Worm (Caenorhabditis elegans) whole organism, L4 larva: ENCODE results near the gene Y55F3AM.13.

ENCODE experiments used
- D1046.2 ChIP-seq: fragments of 200-800 bp; sonication (Bioruptor generic); IDR thresholded peaks from 2 replicates; pipeline ENCODE4 v1.3.6; 2022; ENCODE audit warnings: missing genetic modification characterization, missing compliant biosample characterization
- F37D6.2 ChIP-seq: sonication (generic microtip); optimal IDR thresholded peaks from 2 replicates; lab custom pipeline; 2016; ENCODE audit warnings: mild to moderate bottlenecking, missing genetic modification characterization, missing compliant biosample characterization
- F49E8.2 ChIP-seq: sonication (generic microtip); optimal IDR thresholded peaks from 2 replicates; lab custom pipeline; 2016; ENCODE audit warnings: missing compliant biosample characterization, mild to moderate bottlenecking, missing genetic modification characterization, borderline replicate concordance
- Y5F2A.4 ChIP-seq: fragments of 200-800 bp; sonication (Bioruptor generic); optimal IDR thresholded peaks from 2 replicates; lab custom pipeline; 2018; ENCODE audit warnings: mild to moderate bottlenecking, missing genetic modification characterization, missing compliant biosample characterization
- ZK546.5 ChIP-seq, 2 experiments: sonication (generic microtip); optimal IDR thresholded peaks; 2 replicates each; lab custom pipeline; 2017; ENCODE audit warnings: missing biosample characterization in 2 of 2, missing genetic modification characterization in 2 of 2
- aha-1 ChIP-seq: fragments of 150-350 bp; peaks from one replicate; lab custom pipeline; 2014; ENCODE audit warnings: missing biosample characterization, missing genetic modification characterization
- aly-2 ChIP-seq: sonication (generic microtip); optimal IDR thresholded peaks from 2 replicates; lab custom pipeline; 2018; ENCODE audit warnings: missing biosample characterization, missing genetic modification characterization
- ama-1 ChIP-seq: fragments of 150-350 bp; optimal IDR thresholded peaks from 2 replicates; lab custom pipeline; 2014; ENCODE audit warnings: inconsistent platforms, mixed read lengths
- arid-1 ChIP-seq: fragments of 200-800 bp; sonication (Bioruptor generic); conservative IDR thresholded peaks from 2 replicates; pipeline ENCODE4 v1.3.6; 2022; ENCODE audit warnings: missing genetic modification reagents, missing genetic modification characterization, missing compliant biosample characterization
- attf-4 ChIP-seq: sonication (generic microtip); optimal IDR thresholded peaks from 3 replicates; lab custom pipeline; 2017; ENCODE audit warnings: missing biosample characterization, missing genetic modification characterization
- ceh-28 ChIP-seq: fragments of 150-350 bp; optimal IDR thresholded peaks from 2 replicates; lab custom pipeline; 2014; ENCODE audit warnings: missing biosample characterization, missing genetic modification reagents, missing genetic modification characterization
- daf-12 ChIP-seq: fragments of 150-350 bp; optimal IDR thresholded peaks from 2 replicates; lab custom pipeline; 2014; ENCODE audit warnings: missing biosample characterization, missing genetic modification reagents, missing genetic modification characterization
- daf-16 ChIP-seq, 3 experiments: sonication (generic microtip); optimal IDR thresholded peaks; 2 replicates each; lab custom pipeline; 2016 to 2017; ENCODE audit warnings: missing genetic modification characterization in 3 of 3, missing genetic modification reagents in 3 of 3, mild to moderate bottlenecking in 2 of 3, missing compliant biosample characterization in 2 of 3, missing biosample characterization in 1 of 3, moderate library complexity in 1 of 3
- dmd-6 ChIP-seq: fragments of 200-800 bp; sonication (Bioruptor generic); IDR thresholded peaks from 2 replicates; pipeline ENCODE4 v1.3.6; 2022; ENCODE audit warnings: missing genetic modification reagents, missing genetic modification characterization, missing compliant biosample characterization
- dmd-9 ChIP-seq: fragments of 200-800 bp; sonication (Bioruptor generic); IDR thresholded peaks from 2 replicates; pipeline ENCODE4 v1.3.6; 2022; ENCODE audit warnings: missing genetic modification reagents, missing genetic modification characterization, missing compliant biosample characterization
- dve-1 ChIP-seq: sonication (generic microtip); optimal IDR thresholded peaks from 2 replicates; lab custom pipeline; 2017; ENCODE audit warnings: antibody characterized with exemption, mild to moderate bottlenecking, missing genetic modification characterization, missing compliant biosample characterization; ENCODE audit not compliant: insufficient read depth
- egl-43 ChIP-seq: fragments of 200-800 bp; sonication (Bioruptor generic); IDR thresholded peaks from 2 replicates; pipeline ENCODE4 v1.3.6; 2022; ENCODE audit warnings: missing genetic modification reagents, missing genetic modification characterization, missing compliant biosample characterization
- fkh-10 ChIP-seq: fragments of 150-350 bp; optimal IDR thresholded peaks from 2 replicates; lab custom pipeline; 2014; ENCODE audit warnings: missing biosample characterization, missing genetic modification reagents, missing genetic modification characterization
- fos-1 ChIP-seq: fragments of 150-350 bp; optimal IDR thresholded peaks from 2 replicates; lab custom pipeline; 2014; ENCODE audit warnings: missing biosample characterization, missing genetic modification characterization
- gei-8 ChIP-seq: fragments of 200-800 bp; sonication (Bioruptor generic); optimal IDR thresholded peaks from 2 replicates; lab custom pipeline; 2018; ENCODE audit warnings: mild to moderate bottlenecking, missing genetic modification characterization, missing compliant biosample characterization
- hlh-11 ChIP-seq: fragments of 200-800 bp; sonication (Bioruptor generic); optimal IDR thresholded peaks from 2 replicates; lab custom pipeline; 2018; ENCODE audit warnings: mild to moderate bottlenecking, missing genetic modification characterization, missing compliant biosample characterization
- hlh-30 ChIP-seq: sonication (generic microtip); optimal IDR thresholded peaks from 2 replicates; lab custom pipeline; 2017; ENCODE audit warnings: antibody characterized with exemption, mild to moderate bottlenecking, missing genetic modification characterization, missing compliant biosample characterization; ENCODE audit not compliant: insufficient read depth
- hmg-1.1 ChIP-seq: fragments of 200-800 bp; sonication (Bioruptor generic); IDR thresholded peaks from 2 replicates; pipeline ENCODE4 v1.3.6; 2022; ENCODE audit warnings: missing genetic modification reagents, missing genetic modification characterization, missing compliant biosample characterization
- jun-1 ChIP-seq: fragments of 150-350 bp; optimal IDR thresholded peaks from 2 replicates; lab custom pipeline; 2014; ENCODE audit warnings: missing biosample characterization, missing genetic modification reagents, missing genetic modification characterization
- lin-13 ChIP-seq: fragments of 150-350 bp; optimal IDR thresholded peaks from 2 replicates; lab custom pipeline; 2014; ENCODE audit warnings: missing biosample characterization, missing genetic modification reagents, missing genetic modification characterization
- lin-29 ChIP-seq: fragments of 200-800 bp; sonication (Bioruptor generic); IDR thresholded peaks from 2 replicates; pipeline ENCODE4 v1.3.6; 2022; ENCODE audit warnings: missing genetic modification reagents, missing genetic modification characterization, missing compliant biosample characterization
- madf-5 ChIP-seq, 2 experiments: fragments of 200-800 bp; sonication (Bioruptor generic); IDR thresholded peaks; 2 replicates each; pipeline ENCODE4 v1.3.6; 2022; ENCODE audit warnings: missing compliant biosample characterization in 2 of 2, missing genetic modification characterization in 2 of 2
- mdl-1 ChIP-seq, 2 experiments: fragments of 150-350 bp in 1 of 2; sonication (generic microtip) in 1 of 2; optimal IDR thresholded peaks; 2 replicates each; lab custom pipeline; 2014 to 2017; ENCODE audit warnings: missing biosample characterization in 2 of 2, missing genetic modification characterization in 2 of 2
- mxl-3 ChIP-seq: fragments of 200-800 bp; sonication (Bioruptor generic); optimal IDR thresholded peaks from 2 replicates; lab custom pipeline; 2018; ENCODE audit warnings: mild to moderate bottlenecking, missing genetic modification characterization, missing compliant biosample characterization
- nhr-10 ChIP-seq: fragments of 150-350 bp; optimal IDR thresholded peaks from 2 replicates; lab custom pipeline; 2014; ENCODE audit warnings: missing biosample characterization, missing genetic modification characterization
- nhr-11 ChIP-seq: fragments of 150-350 bp; optimal IDR thresholded peaks from 2 replicates; lab custom pipeline; 2014; ENCODE audit warnings: missing biosample characterization, missing genetic modification characterization
- nhr-237 ChIP-seq: sonication (generic microtip); optimal IDR thresholded peaks from 2 replicates; lab custom pipeline; 2017; ENCODE audit warnings: missing biosample characterization, missing genetic modification characterization
- nhr-28 ChIP-seq: fragments of 150-350 bp; optimal IDR thresholded peaks from 2 replicates; lab custom pipeline; 2014; ENCODE audit warnings: missing biosample characterization, missing genetic modification characterization
- nhr-77 ChIP-seq: fragments of 150-350 bp; optimal IDR thresholded peaks from 2 replicates; lab custom pipeline; 2014; ENCODE audit warnings: missing biosample characterization, missing genetic modification characterization
- pha-4 ChIP-seq, 2 experiments: fragments of 150-350 bp in 1 of 2; fragments of 200-800 bp in 1 of 2; sonication (Bioruptor generic) in 1 of 2; IDR thresholded peaks in 1 of 2; optimal IDR thresholded peaks in 1 of 2; 2 replicates each; pipeline versions ENCODE4 v1.3.6 to Lab custom; 2014 to 2022; ENCODE audit warnings: missing genetic modification characterization in 2 of 2, missing genetic modification reagents in 2 of 2, missing biosample characterization in 1 of 2, missing compliant biosample characterization in 1 of 2
- php-3 ChIP-seq: fragments of 200-800 bp; sonication (Bioruptor generic); IDR thresholded peaks from 2 replicates; pipeline ENCODE4 v1.3.6; 2022; ENCODE audit warnings: missing genetic modification reagents, missing genetic modification characterization, missing compliant biosample characterization
- pqm-1 ChIP-seq: sonication (generic microtip); optimal IDR thresholded peaks from 2 replicates; lab custom pipeline; 2017; ENCODE audit warnings: missing biosample characterization, missing genetic modification characterization
- sdz-12 ChIP-seq: fragments of 200-800 bp; sonication (Bioruptor generic); optimal IDR thresholded peaks from 2 replicates; lab custom pipeline; 2018; ENCODE audit warnings: mild to moderate bottlenecking, missing genetic modification characterization, missing compliant biosample characterization
- set-16 ChIP-seq: fragments of 200-800 bp; sonication (Bioruptor generic); IDR thresholded peaks from 2 replicates; pipeline ENCODE4 v1.3.6; 2022; ENCODE audit warnings: missing genetic modification reagents, missing genetic modification characterization, missing compliant biosample characterization
- snpc-1.2 ChIP-seq: fragments of 200-800 bp; sonication (Bioruptor generic); IDR thresholded peaks from 2 replicates; pipeline ENCODE4 v1.3.6; 2022; ENCODE audit warnings: missing genetic modification reagents, missing genetic modification characterization, missing compliant biosample characterization
- spr-3 ChIP-seq: fragments of 200-800 bp; sonication (Bioruptor generic); optimal IDR thresholded peaks from 2 replicates; lab custom pipeline; 2018; ENCODE audit warnings: mild to moderate bottlenecking, missing genetic modification characterization, missing compliant biosample characterization
- tra-1 ChIP-seq: fragments of 200-800 bp; sonication (Bioruptor generic); IDR thresholded peaks from 2 replicates; pipeline ENCODE4 v1.3.6; 2022; ENCODE audit warnings: missing genetic modification reagents, missing genetic modification characterization, missing compliant biosample characterization
- unc-39 ChIP-seq: sonication (generic microtip); optimal IDR thresholded peaks from 2 replicates; lab custom pipeline; 2017; ENCODE audit warnings: missing biosample characterization, missing genetic modification characterization
- unc-62 ChIP-seq, 3 experiments: fragments of 150-350 bp in 1 of 3; sonication (generic microtip); optimal IDR thresholded peaks in 2 of 3; peaks in 1 of 3; 1 replicate in 1 of 3; 2 replicates in 2 of 3; lab custom pipeline; 2014 to 2017; ENCODE audit warnings: missing biosample characterization in 3 of 3, missing genetic modification characterization in 3 of 3, missing genetic modification reagents in 3 of 3, missing genotype in 1 of 3
- ztf-7 ChIP-seq: fragments of 150-350 bp; optimal IDR thresholded peaks from 2 replicates; lab custom pipeline; 2014; ENCODE audit warnings: missing biosample characterization, missing genetic modification characterization

Y55F3AM.13 gene

ce11 chrIV:1075484-1075883 is 19.4 kb upstream of the Y55F3AM.13 start (continued):
- peak; percentile 76 for TF ChIP-seq pqm-1 (tag; lab: Kevin White, UChicago)
- no peak for TF ChIP-seq pha-4 (GFP tag; IDR thresholded peaks at IDR 0.05; lab: Robert Waterston, UW)
- no peak for TF ChIP-seq pha-4 (tag; optimal IDR thresholded peaks at IDR 0.05; lab: Kevin White, UChicago)
- TF ChIP-seq aly-2 (tag; lab: Kevin White, UChicago): no peak
- TF ChIP-seq spr-3 (GFP tag; lab: Kevin White, UChicago): no peak
- no peak for TF ChIP-seq ama-1 (lab: Kevin White, UChicago)
- no peak for TF ChIP-seq arid-1 (GFP tag; lab: Robert Waterston, UW)
- TF ChIP-seq nhr-10 (tag; lab: Kevin White, UChicago): no peak
- peak; percentile 12 for TF ChIP-seq dve-1
- no peak for TF ChIP-seq ceh-28 (tag; lab: Kevin White, UChicago)
- TF ChIP-seq daf-16 (GFP tag; optimal IDR thresholded peaks at IDR 0.05; lab: Kevin White, UChicago): no peak
- TF ChIP-seq daf-16 (tag; optimal IDR thresholded peaks at IDR 0.05; lab: Kevin White, UChicago): peak; percentile 17
- no peak for TF ChIP-seq set-16 (GFP tag; lab: Robert Waterston, UW)
- TF ChIP-seq fos-1 (tag; lab: Kevin White, UChicago): no peak
- no peak for TF ChIP-seq daf-12 (tag; lab: Kevin White, UChicago)
- TF ChIP-seq php-3 (GFP tag; lab: Robert Waterston, UW): peak; percentile 40; the same call in 1 of the 2 replicates
- TF ChIP-seq ztf-7 (tag; lab: Kevin White, UChicago): no peak
- TF ChIP-seq fkh-10 (GFP tag; lab: Kevin White, UChicago): no peak
- TF ChIP-seq sdz-12 (GFP tag; lab: Kevin White, UChicago): no peak
- TF ChIP-seq nhr-237 (tag; lab: Kevin White, UChicago): no peak
- no peak for TF ChIP-seq unc-62 (GFP tag; optimal IDR thresholded peaks at IDR 0.05 in 1 of 2; lab: Kevin White, UChicago)
- TF ChIP-seq unc-62 (tag; optimal IDR thresholded peaks at IDR 0.05; lab: Kevin White, UChicago): no peak
- no peak for TF ChIP-seq hlh-30
- no peak for TF ChIP-seq jun-1
- peak; percentile 71 for TF ChIP-seq nhr-28 (tag; lab: Kevin White, UChicago)
- no peak for TF ChIP-seq F37D6.2 (tag; lab: Kevin White, UChicago)

ce11 chrIV:1074069-1074468 is 18.0 kb upstream of the Y55F3AM.13 start:
- no peak for TF ChIP-seq D1046.2 (GFP tag; lab: Robert Waterston, UW)

ce11 chrIV:1070383-1070782 is 14.3 kb upstream of the Y55F3AM.13 start:
- TF ChIP-seq spr-3 (GFP tag; lab: Kevin White, UChicago) (no peak), pha-4 (GFP tag; IDR thresholded peaks at IDR 0.05; lab: Robert Waterston, UW) (peak; percentile 85), pha-4 (tag; optimal IDR thresholded peaks at IDR 0.05; lab: Kevin White, UChicago) (no peak), egl-43 (GFP tag; lab: Robert Waterston, UW) (peak; percentile 80), Y5F2A.4 (GFP tag; lab: Kevin White, UChicago) (no peak), gei-8 (no peak), mxl-3 (GFP tag; lab: Kevin White, UChicago) (peak; percentile 23), aha-1 (tag; lab: Kevin White, UChicago) (peak; percentile 79), dmd-9 (GFP tag; lab: Robert Waterston, UW) (no peak), F49E8.2 (no peak), ZK546.5 (tag; optimal IDR thresholded peaks at IDR 0.05; lab: Kevin White, UChicago) (peak in 1 of 2 experiments; percentile 17), unc-39 (tag; lab: Kevin White, UChicago) (no peak), php-3 (GFP tag; lab: Robert Waterston, UW) (peak; percentile 59; the same call in 1 of the 2 replicates), nhr-28 (tag; lab: Kevin White, UChicago) (peak; percentile 54), arid-1 (GFP tag; lab: Robert Waterston, UW) (peak; percentile 41; the same call in 1 of the 2 replicates), nhr-10 (tag; lab: Kevin White, UChicago) (peak; percentile 34), mdl-1 (tag; optimal IDR thresholded peaks at IDR 0.05; lab: Kevin White, UChicago) (peak; percentile 86 to 94), dmd-6 (GFP tag; lab: Robert Waterston, UW) (peak; percentile 86), unc-62 (GFP tag; optimal IDR thresholded peaks at IDR 0.05 in 1 of 2; lab: Kevin White, UChicago) (peak in 1 of 2 experiments; percentile 51), unc-62 (tag; optimal IDR thresholded peaks at IDR 0.05; lab: Kevin White, UChicago) (no peak), nhr-11 (tag; lab: Kevin White, UChicago) (peak; percentile 85), lin-29 (GFP tag; lab: Robert Waterston, UW) (0 out of 2 replicates have a peak, but pooled peaks have one; percentile 15), snpc-1.2 (0 out of 2 replicates have a peak, but pooled peaks have one; percentile 46), lin-13 (GFP tag; lab: Kevin White, UChicago) (peak; percentile 67), madf-5 (GFP tag; IDR thresholded peaks at IDR 0.05; lab: Robert Waterston, UW) (0 out of 4 replicates have a peak, but pooled peaks of 1 of the 2 experiments have one; percentile 35), hmg-1.1 (GFP tag; lab: Robert Waterston, UW) (peak; percentile 84), nhr-77 (tag; lab: Kevin White, UChicago) (peak; percentile 91), hlh-30 (peak; percentile 94), hlh-11 (tag; lab: Kevin White, UChicago) (peak; percentile 99), tra-1 (peak; percentile 62; the same call in 1 of the 2 replicates), attf-4 (tag; lab: Kevin White, UChicago) (peak; percentile 40)
